In the genomic region with DNA sequence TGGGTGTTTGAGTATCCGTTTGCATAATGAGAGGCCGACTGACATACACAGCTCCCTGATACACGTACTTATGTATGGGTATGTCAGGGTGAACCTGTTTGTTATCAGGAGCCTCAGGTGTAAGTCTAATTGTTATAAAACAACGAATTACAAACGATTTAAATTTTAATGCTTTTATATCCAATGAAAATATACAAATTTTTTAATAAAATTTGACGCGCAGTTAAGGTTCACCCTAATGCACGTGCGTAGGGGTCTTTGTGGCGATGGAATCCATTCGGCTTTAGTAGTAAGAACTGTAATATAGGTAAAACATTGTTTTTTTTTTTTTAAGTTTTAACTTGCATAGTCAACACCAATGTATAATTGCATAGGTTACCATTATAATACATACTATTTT, we compare ENCODE assay signal across 4 fruit fly cellular contexts.
A peak's percentile ranks its signal among the peaks of the same experiment; 100 is the strongest.
TF ChIP-seq lines count a peak whose summit lies in the region.

No protein-coding gene starts in this region.

TF ChIP-seq in whole organism, embryonic, 481 proteins besides CTCF, POLR2A, EP300 and RAD21 (continued from another document and continues in another):
- TF ChIP-seq dysf (GFP tag; IDR thresholded peaks at IDR 0.05; lab: Robert Waterston, UW) (peak; percentile 46; the same call in 2 of the 3 replicates), CG8089 (GFP tag; optimal IDR thresholded peaks at IDR 0.05; lab: Kevin White, UChicago) (no peak), CG8281 (tag; optimal IDR thresholded peaks at IDR 0.05; lab: Kevin White, UChicago) (no peak), CG12104 (GFP tag; optimal IDR thresholded peaks at IDR 0.05; lab: Kevin White, UChicago) (no peak), gt (GFP tag; IDR thresholded peaks at IDR 0.05; lab: Robert Waterston, UW) (no peak), Hand (GFP tag; optimal IDR thresholded peaks at IDR 0.05; lab: Kevin White, UChicago) (peak; percentile 18), Rfx (GFP tag; IDR thresholded peaks at IDR 0.05; lab: Robert Waterston, UW) (0 out of 2 replicates have a peak, but pooled peaks have one; percentile 18), row (GFP tag; IDR thresholded peaks at IDR 0.05; lab: Robert Waterston, UW) (peak; percentile 30; the same call in 1 of the 3 replicates), HHEX (GFP tag; optimal IDR thresholded peaks at IDR 0.05; lab: Kevin White, UChicago) (peak; percentile 10), CG32772 (GFP tag; IDR thresholded peaks at IDR 0.05; lab: Robert Waterston, UW) (0 out of 2 replicates have a peak, but pooled peaks have one; percentile 14), jigr1 (GFP tag; IDR thresholded peaks at IDR 0.05; lab: Robert Waterston, UW) (no peak), CG10979 (tag; optimal IDR thresholded peaks at IDR 0.05; lab: Kevin White, UChicago) (peak; percentile 5), D19B (GFP tag; optimal IDR thresholded peaks at IDR 0.05; lab: Kevin White, UChicago) (peak; percentile 33), fd3F (GFP tag; optimal IDR thresholded peaks at IDR 0.05; lab: Kevin White, UChicago) (no peak), CG10959 (GFP tag; IDR thresholded peaks at IDR 0.05; lab: Robert Waterston, UW) (no peak), Sry-β (GFP tag; optimal IDR thresholded peaks at IDR 0.05; lab: Kevin White, UChicago) (no peak), CG3163 (GFP tag; optimal IDR thresholded peaks at IDR 0.05; lab: Kevin White, UChicago) (no peak), hbn (GFP tag; IDR thresholded peaks at IDR 0.05; lab: Robert Waterston, UW; ENCODE audit: partially characterized antibody) (no peak), YL-1 (GFP tag; optimal IDR thresholded peaks at IDR 0.05; lab: Kevin White, UChicago) (no peak), Hr51 (GFP tag; optimal IDR thresholded peaks at IDR 0.05; lab: Kevin White, UChicago) (peak in 1 of 2 experiments; percentile 23), CG1024 (GFP tag; IDR thresholded peaks at IDR 0.05; lab: Robert Waterston, UW) (no peak), Gsc (GFP tag; IDR thresholded peaks at IDR 0.05; lab: Robert Waterston, UW) (no peak), HLH54F (GFP tag; optimal IDR thresholded peaks at IDR 0.05; lab: Kevin White, UChicago) (no peak), ci (GFP tag; IDR thresholded peaks at IDR 0.05; lab: Robert Waterston, UW) (peak; percentile 45; the same call in 1 of the 3 replicates), CG18619 (GFP tag; optimal IDR thresholded peaks at IDR 0.05; lab: Kevin White, UChicago) (no peak), Hsf (GFP tag; optimal IDR thresholded peaks at IDR 0.05; lab: Kevin White, UChicago) (peak; percentile 9), sens (GFP tag; lab: Kevin White, UChicago) (peak; percentile 78), D19A (tag; optimal IDR thresholded peaks at IDR 0.05; lab: Kevin White, UChicago) (peak; percentile 32), Dll (GFP tag; IDR thresholded peaks at IDR 0.05; lab: Robert Waterston, UW; ENCODE audit: partially characterized antibody) (no peak), gem (tag; optimal IDR thresholded peaks at IDR 0.05; lab: Kevin White, UChicago) (peak; percentile 22), Drgx (GFP tag; IDR thresholded peaks at IDR 0.05; lab: Robert Waterston, UW) (peak; percentile 57)

TF ChIP-seq in whole organism, prepupa, 60 proteins besides CTCF, POLR2A, EP300 and RAD21 (continued from another document and continues in another):
- TF ChIP-seq CG6792 (GFP tag; optimal IDR thresholded peaks at IDR 0.05; lab: Kevin White, UChicago) (peak; percentile 52), salr (GFP tag; optimal IDR thresholded peaks at IDR 0.05; lab: Kevin White, UChicago) (no peak), CG10631 (GFP tag; optimal IDR thresholded peaks at IDR 0.05; lab: Kevin White, UChicago) (peak; percentile 55), Eip93F (GFP tag; optimal IDR thresholded peaks at IDR 0.05; lab: Kevin White, UChicago) (no peak), Lpt (GFP tag; optimal IDR thresholded peaks at IDR 0.05; lab: Kevin White, UChicago) (no peak), fd59A (GFP tag; optimal IDR thresholded peaks at IDR 0.05; lab: Kevin White, UChicago) (no peak), vri (GFP tag; optimal IDR thresholded peaks at IDR 0.05; lab: Kevin White, UChicago) (no peak), CG11902 (GFP tag; optimal IDR thresholded peaks at IDR 0.05; lab: Kevin White, UChicago) (no peak), spab (GFP tag; optimal IDR thresholded peaks at IDR 0.05; lab: Kevin White, UChicago) (no peak), Sox14 (GFP tag; optimal IDR thresholded peaks at IDR 0.05; lab: Kevin White, UChicago) (peak; percentile 49), lz (GFP tag; optimal IDR thresholded peaks at IDR 0.05; lab: Kevin White, UChicago) (peak; percentile 58), Eip78C (GFP tag; lab: Kevin White, UChicago) (peak; percentile 85), CG11294 (GFP tag; IDR thresholded peaks at IDR 0.05; lab: Robert Waterston, UW) (no peak), cyc (GFP tag; optimal IDR thresholded peaks at IDR 0.05; lab: Kevin White, UChicago) (peak; percentile 21), Sox15 (GFP tag; optimal IDR thresholded peaks at IDR 0.05; lab: Kevin White, UChicago) (no peak), CG34406 (GFP tag; optimal IDR thresholded peaks at IDR 0.05; lab: Kevin White, UChicago) (peak; percentile 48), OdsH (GFP tag; optimal IDR thresholded peaks at IDR 0.05; lab: Kevin White, UChicago) (no peak), CG6854 (GFP tag; optimal IDR thresholded peaks at IDR 0.05; lab: Kevin White, UChicago) (no peak), Smox (GFP tag; optimal IDR thresholded peaks at IDR 0.05; lab: Kevin White, UChicago) (peak; percentile 55), achi (GFP tag; optimal IDR thresholded peaks at IDR 0.05; lab: Kevin White, UChicago) (no peak), dac (GFP tag; optimal IDR thresholded peaks at IDR 0.05; lab: Kevin White, UChicago) (no peak), CG6163 (GFP tag; IDR thresholded peaks at IDR 0.05; lab: Robert Waterston, UW) (peak; percentile 77; the same call in 2 of the 3 replicates), CG10669 (GFP tag; optimal IDR thresholded peaks at IDR 0.05; lab: Kevin White, UChicago) (peak; percentile 45), CG7368 (GFP tag; optimal IDR thresholded peaks at IDR 0.05; lab: Kevin White, UChicago) (peak; percentile 7), acj6 (GFP tag; optimal IDR thresholded peaks at IDR 0.05; lab: Kevin White, UChicago) (peak; percentile 68), Ets21C (GFP tag; optimal IDR thresholded peaks at IDR 0.05; lab: Kevin White, UChicago) (no peak), CG32006 (GFP tag; optimal IDR thresholded peaks at IDR 0.05; lab: Kevin White, UChicago) (peak; percentile 62), CG6808 (GFP tag; optimal IDR thresholded peaks at IDR 0.05; lab: Kevin White, UChicago) (peak; percentile 2), Hr39 (GFP tag; optimal IDR thresholded peaks at IDR 0.05; lab: Kevin White, UChicago) (peak; percentile 50), ss (GFP tag; optimal IDR thresholded peaks at IDR 0.05; lab: Kevin White, UChicago) (peak in 1 of 2 experiments; percentile 13), Gug (GFP tag; IDR thresholded peaks at IDR 0.05; lab: Robert Waterston, UW) (no peak), Ets96B (tag; optimal IDR thresholded peaks at IDR 0.05; lab: Kevin White, UChicago) (peak; percentile 50), CG31627 (GFP tag; optimal IDR thresholded peaks at IDR 0.05; lab: Kevin White, UChicago) (peak; percentile 55), CG8319 (GFP tag; optimal IDR thresholded peaks at IDR 0.05; lab: Kevin White, UChicago) (no peak)

TF ChIP-seq in whole organism, pupa, 21 proteins besides CTCF, POLR2A, EP300 and RAD21 (continued from another document):
- peak; percentile 39 for TF ChIP-seq CG17806 (tag; optimal IDR thresholded peaks at IDR 0.05; lab: Kevin White, UChicago)

TF ChIP-seq in whole organism, wandering third instar larva, 38 proteins besides CTCF, POLR2A, EP300 and RAD21 (continued from another document):
- TF ChIP-seq Dif (GFP tag; optimal IDR thresholded peaks at IDR 0.05; lab: Kevin White, UChicago; ENCODE audit: partially characterized antibody) (no peak), tai (GFP tag; optimal IDR thresholded peaks at IDR 0.05; lab: Kevin White, UChicago) (no peak), woc (GFP tag; optimal IDR thresholded peaks at IDR 0.05; lab: Kevin White, UChicago) (no peak), Mio (GFP tag; optimal IDR thresholded peaks at IDR 0.05; lab: Kevin White, UChicago) (no peak), CG32264 (GFP tag; optimal IDR thresholded peaks at IDR 0.05; lab: Kevin White, UChicago) (no peak), dmrt93B (GFP tag; optimal IDR thresholded peaks at IDR 0.05; lab: Kevin White, UChicago) (no peak), rgr (GFP tag; optimal IDR thresholded peaks at IDR 0.05; lab: Kevin White, UChicago) (peak; percentile 40), Hr78 (GFP tag; optimal IDR thresholded peaks at IDR 0.05; lab: Kevin White, UChicago) (no peak), HLH106 (tag; optimal IDR thresholded peaks at IDR 0.05; lab: Kevin White, UChicago) (no peak), ey (GFP tag; optimal IDR thresholded peaks at IDR 0.05; lab: Kevin White, UChicago) (peak; percentile 0), h (GFP tag; optimal IDR thresholded peaks at IDR 0.05; lab: Kevin White, UChicago) (peak; percentile 53), Hnf4 (GFP tag; optimal IDR thresholded peaks at IDR 0.05; lab: Kevin White, UChicago) (no peak), Hr83 (GFP tag; optimal IDR thresholded peaks at IDR 0.05; lab: Kevin White, UChicago; ENCODE audit: poor library complexity, severe bottlenecking) (no peak), sage (GFP tag; optimal IDR thresholded peaks at IDR 0.05; lab: Kevin White, UChicago) (no peak), OdsH (GFP tag; optimal IDR thresholded peaks at IDR 0.05; lab: Kevin White, UChicago) (peak; percentile 29), pan (optimal IDR thresholded peaks at IDR 0.05; lab: Kevin White, UChicago) (no peak)
